Fruit fly (Drosophila melanogaster): ENCODE results near the gene CG3436.
A peak's percentile ranks its signal among the peaks of the same experiment; 100 is the strongest.

Gene CG3436

DNA sequence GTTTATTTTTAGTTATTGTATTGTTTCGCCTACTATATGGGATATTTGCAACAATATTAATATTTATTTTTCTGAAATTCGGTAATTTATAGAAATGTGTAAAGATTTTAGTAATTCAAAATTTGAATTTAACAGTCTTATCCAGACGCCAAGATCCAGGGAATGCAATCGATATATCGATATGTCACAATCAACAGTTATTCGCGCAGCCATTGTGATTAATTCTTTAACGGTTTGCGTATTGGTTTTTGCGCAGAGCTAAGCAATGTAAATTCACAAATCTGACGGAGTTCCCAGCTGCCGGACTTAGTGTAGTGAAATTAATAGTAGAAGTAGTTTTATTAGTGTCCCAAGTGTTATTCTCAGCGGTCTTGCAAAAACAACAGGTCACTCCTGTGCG lies 41.4 kb upstream of the CG3436 start, which contains the start of gene ND-15 (continued):
- TF ChIP-seq Hr51 (GFP tag; optimal IDR thresholded peaks at IDR 0.05) (no peak), CG8924 (tag; optimal IDR thresholded peaks at IDR 0.05) (no peak), CG32532 (GFP tag; IDR thresholded peaks at IDR 0.05) (no peak), oc (tag; optimal IDR thresholded peaks at IDR 0.05) (no peak), CG6765 (GFP tag; optimal IDR thresholded peaks at IDR 0.05) (no peak), fd3F (GFP tag; optimal IDR thresholded peaks at IDR 0.05) (no peak), corto (GFP tag; optimal IDR thresholded peaks at IDR 0.05) (no peak), Hsf (GFP tag; optimal IDR thresholded peaks at IDR 0.05) (no peak), CG10959 (GFP tag; IDR thresholded peaks at IDR 0.05) (no peak), klu (GFP tag; IDR thresholded peaks at IDR 0.05) (no peak), seq (GFP tag; IDR thresholded peaks at IDR 0.05) (no peak), Atf6 (GFP tag; IDR thresholded peaks at IDR 0.05) (no peak), wdn (GFP tag; IDR thresholded peaks at IDR 0.05) (no peak), sqz (GFP tag; optimal IDR thresholded peaks at IDR 0.05) (no peak), CG17612 (GFP tag; IDR thresholded peaks at IDR 0.05) (no peak), sug (tag; optimal IDR thresholded peaks at IDR 0.05) (no peak), CG11085 (GFP tag; IDR thresholded peaks at IDR 0.05) (no peak), CG14860 (GFP tag; IDR thresholded peaks at IDR 0.05; ENCODE audit: partially characterized antibody) (peak; percentile 55), crol (GFP tag; IDR thresholded peaks at IDR 0.05) (no peak), CG15514 (GFP tag; optimal IDR thresholded peaks at IDR 0.05) (peak; percentile 86), CG43689 (GFP tag; IDR thresholded peaks at IDR 0.05) (no peak), YL-1 (GFP tag; optimal IDR thresholded peaks at IDR 0.05) (no peak), CG16863 (GFP tag; optimal IDR thresholded peaks at IDR 0.05) (no peak), Max (GFP tag; optimal IDR thresholded peaks at IDR 0.05) (no peak), Rx (GFP tag; IDR thresholded peaks at IDR 0.05) (no peak), NfI (GFP tag; optimal IDR thresholded peaks at IDR 0.05) (no peak), zfh1 (GFP tag; IDR thresholded peaks at IDR 0.05) (no peak), PHDP (tag; optimal IDR thresholded peaks at IDR 0.05) (no peak), kni (GFP tag; optimal IDR thresholded peaks at IDR 0.05) (no peak), Six4 (GFP tag; optimal IDR thresholded peaks at IDR 0.05) (no peak), Chrac-16 (GFP tag; optimal IDR thresholded peaks at IDR 0.05) (no peak), sd (tag; optimal IDR thresholded peaks at IDR 0.05) (peak; percentile 54), CG34422 (GFP tag; IDR thresholded peaks at IDR 0.05) (no peak), kay (GFP tag; optimal IDR thresholded peaks at IDR 0.05) (no peak), dati (GFP tag; IDR thresholded peaks at IDR 0.05) (no peak), repo (GFP tag; optimal IDR thresholded peaks at IDR 0.05) (no peak), CG2116 (GFP tag; optimal IDR thresholded peaks at IDR 0.05) (peak; percentile 93), lab (GFP tag; optimal IDR thresholded peaks at IDR 0.05) (no peak), CG7786 (GFP tag; optimal IDR thresholded peaks at IDR 0.05) (no peak), CG13123 (GFP tag; optimal IDR thresholded peaks at IDR 0.05) (no peak), CG10565 (GFP tag; optimal IDR thresholded peaks at IDR 0.05) (no peak), CG5180 (GFP tag; optimal IDR thresholded peaks at IDR 0.05) (no peak), CG13894 (tag; optimal IDR thresholded peaks at IDR 0.05) (no peak), tup (GFP tag; optimal IDR thresholded peaks at IDR 0.05) (no peak), CG17829 (tag; optimal IDR thresholded peaks at IDR 0.05) (no peak), slbo (GFP tag; IDR thresholded peaks at IDR 0.05) (no peak), CG10431 (GFP tag; optimal IDR thresholded peaks at IDR 0.05) (no peak), lilli (GFP tag; optimal IDR thresholded peaks at IDR 0.05) (no peak), CG7271 (tag; optimal IDR thresholded peaks at IDR 0.05) (no peak), CG1529 (GFP tag; optimal IDR thresholded peaks at IDR 0.05) (no peak), CG6854 (GFP tag; optimal IDR thresholded peaks at IDR 0.05) (no peak), gem (tag; optimal IDR thresholded peaks at IDR 0.05) (no peak)

All from whole organism, embryonic.